Worm (Caenorhabditis elegans): ENCODE data around the gene T21B6.3.

The T21B6.3 gene

ce11 chrX:10901766-10902165, 47.0 kb downstream of the T21B6.3 start:
- TF ChIP-seq lin-11 (tag; optimal IDR thresholded peaks at IDR 0.05) (no peak), nhr-77 (tag; optimal IDR thresholded peaks at IDR 0.05) (no peak), egl-27 (tag; optimal IDR thresholded peaks at IDR 0.05) (no peak), peb-1 (tag; optimal IDR thresholded peaks at IDR 0.05) (no peak), nhr-12 (tag; optimal IDR thresholded peaks at IDR 0.05) (no peak), ztf-4 (tag; optimal IDR thresholded peaks at IDR 0.05) (no peak), zag-1 (tag; optimal IDR thresholded peaks at IDR 0.05) (no peak), skn-1 (tag; optimal IDR thresholded peaks at IDR 0.05) (no peak), nhr-6 (tag; optimal IDR thresholded peaks at IDR 0.05) (no peak), nhr-21 (tag; optimal IDR thresholded peaks at IDR 0.05) (no peak), crh-2 (tag; optimal IDR thresholded peaks at IDR 0.05) (peak; percentile 75), mdl-1 (tag; optimal IDR thresholded peaks at IDR 0.05) (peak in 1 of 2 experiments; percentile 33), dmd-4 (tag; optimal IDR thresholded peaks at IDR 0.05) (no peak), C34F6.9 (tag; optimal IDR thresholded peaks at IDR 0.05) (no peak), ceh-16 (tag; optimal IDR thresholded peaks at IDR 0.05) (no peak), aly-2 (tag; optimal IDR thresholded peaks at IDR 0.05) (no peak), gmeb-1 (tag; optimal IDR thresholded peaks at IDR 0.05) (peak; percentile 26), nhr-10 (tag; optimal IDR thresholded peaks at IDR 0.05) (no peak), ztf-1 (GFP tag; conservative IDR thresholded peaks at IDR 0.05) (no peak), lsy-2 (tag; optimal IDR thresholded peaks at IDR 0.05) (no peak), blmp-1 (tag; optimal IDR thresholded peaks at IDR 0.05; ENCODE audit: insufficient read depth) (no peak), ama-1 (optimal IDR thresholded peaks at IDR 0.05) (no peak), unc-62 (GFP tag; optimal IDR thresholded peaks at IDR 0.05) (no peak), mbf-1 (tag; optimal IDR thresholded peaks at IDR 0.05) (no peak), elt-3 (tag; optimal IDR thresholded peaks at IDR 0.05) (no peak), nhr-11 (tag; optimal IDR thresholded peaks at IDR 0.05) (no peak), nhr-25 (tag; optimal IDR thresholded peaks at IDR 0.05) (no peak), nhr-23 (tag; optimal IDR thresholded peaks at IDR 0.05) (no peak), nhr-129 (tag; optimal IDR thresholded peaks at IDR 0.05) (no peak), unc-55 (GFP tag; optimal IDR thresholded peaks at IDR 0.05) (no peak), sma-3 (GFP tag; optimal IDR thresholded peaks at IDR 0.05) (peak; percentile 40), alr-1 (tag; optimal IDR thresholded peaks at IDR 0.05) (no peak), unc-39 (tag; optimal IDR thresholded peaks at IDR 0.05) (no peak), F13H6.1 (tag; optimal IDR thresholded peaks at IDR 0.05) (no peak), nhr-237 (tag; optimal IDR thresholded peaks at IDR 0.05) (no peak), sma-9 (GFP tag; optimal IDR thresholded peaks at IDR 0.05) (peak; percentile 84), sma-9 (tag; optimal IDR thresholded peaks at IDR 0.05) (no peak), sem-4 (tag; optimal IDR thresholded peaks at IDR 0.05) (no peak), mab-5 (tag; optimal IDR thresholded peaks at IDR 0.05) (no peak), Y55F3AM.14 (GFP tag; optimal IDR thresholded peaks at IDR 0.05) (no peak), fos-1 (tag; optimal IDR thresholded peaks at IDR 0.05) (peak; percentile 84), elt-1 (tag; optimal IDR thresholded peaks at IDR 0.05) (no peak), snpc-4 (tag; optimal IDR thresholded peaks at IDR 0.05) (no peak), ceh-82 (tag; optimal IDR thresholded peaks at IDR 0.05) (no peak), lin-39 (tag; optimal IDR thresholded peaks at IDR 0.05) (no peak), R02D3.7 (tag; optimal IDR thresholded peaks at IDR 0.05) (no peak)

- peak; percentile 88 for TF ChIP-seq C34F6.9 (tag; optimal IDR thresholded peaks at IDR 0.05)
- peak; percentile 64 for TF ChIP-seq nhr-6 (tag; optimal IDR thresholded peaks at IDR 0.05)
- peak; percentile 45 for TF ChIP-seq fos-1 (tag; optimal IDR thresholded peaks at IDR 0.05)
- TF ChIP-seq zag-1 (tag; optimal IDR thresholded peaks at IDR 0.05): peak; percentile 29
- TF ChIP-seq nhr-129 (tag; optimal IDR thresholded peaks at IDR 0.05): peak; percentile 93
- peak; percentile 31 for TF ChIP-seq lin-13 (GFP tag; optimal IDR thresholded peaks at IDR 0.05)
- TF ChIP-seq ZK546.5 (tag; optimal IDR thresholded peaks at IDR 0.05): no peak
- TF ChIP-seq F13H6.1 (tag; optimal IDR thresholded peaks at IDR 0.05): peak; percentile 80
- peak; percentile 36 for TF ChIP-seq snpc-4 (tag; optimal IDR thresholded peaks at IDR 0.05)
- TF ChIP-seq unc-55 (GFP tag; optimal IDR thresholded peaks at IDR 0.05): peak; percentile 83
- TF ChIP-seq sma-3 (GFP tag; optimal IDR thresholded peaks at IDR 0.05): no peak
- TF ChIP-seq lsy-2 (tag; optimal IDR thresholded peaks at IDR 0.05): peak; percentile 18 to 66
- TF ChIP-seq mab-5 (tag; optimal IDR thresholded peaks at IDR 0.05): peak; percentile 50
- TF ChIP-seq elt-3 (tag; optimal IDR thresholded peaks at IDR 0.05): no peak
- TF ChIP-seq ama-1 (optimal IDR thresholded peaks at IDR 0.05): no peak
- peak; percentile 66 for TF ChIP-seq nhr-21 (tag; optimal IDR thresholded peaks at IDR 0.05)
- TF ChIP-seq egl-27 (tag; optimal IDR thresholded peaks at IDR 0.05): peak; percentile 41
- peak; percentile 15 for TF ChIP-seq blmp-1 (tag; optimal IDR thresholded peaks at IDR 0.05; ENCODE audit: insufficient read depth)
- TF ChIP-seq unc-62 (GFP tag; optimal IDR thresholded peaks at IDR 0.05): no peak
- no peak for TF ChIP-seq lin-11 (tag; optimal IDR thresholded peaks at IDR 0.05)
- peak; percentile 9 for TF ChIP-seq nhr-25 (tag; optimal IDR thresholded peaks at IDR 0.05)
- TF ChIP-seq sem-4 (tag; optimal IDR thresholded peaks at IDR 0.05): peak; percentile 17
- peak; percentile 88 for TF ChIP-seq sma-9 (GFP tag; optimal IDR thresholded peaks at IDR 0.05)
- no peak for TF ChIP-seq sma-9 (tag; optimal IDR thresholded peaks at IDR 0.05)
- no peak for TF ChIP-seq ztf-11 (tag; optimal IDR thresholded peaks at IDR 0.05)
- peak; percentile 44 for TF ChIP-seq crh-2 (tag; optimal IDR thresholded peaks at IDR 0.05)
- no peak for TF ChIP-seq nhr-12 (tag; optimal IDR thresholded peaks at IDR 0.05)
- no peak for TF ChIP-seq dmd-4 (tag; optimal IDR thresholded peaks at IDR 0.05)
- TF ChIP-seq mdl-1 (tag; optimal IDR thresholded peaks at IDR 0.05): peak; percentile 15 to 70
- no peak for TF ChIP-seq gmeb-1 (tag; optimal IDR thresholded peaks at IDR 0.05)
- TF ChIP-seq peb-1 (tag; optimal IDR thresholded peaks at IDR 0.05): no peak
- TF ChIP-seq ztf-1 (GFP tag; conservative IDR thresholded peaks at IDR 0.05): no peak
Measured at ce11 chrX:10900952-10901351, 47.8 kb downstream of the T21B6.3 start.

Data from whole organism, L2 larva.